Worm (Caenorhabditis elegans) whole organism, late embryonic: Measurements from ENCODE around the gene srm-5.
A peak's percentile ranks its signal among the peaks of the same experiment; 100 is the strongest.

Experiments used
- C08G9.2 ChIP-seq: sonication (generic microtip); optimal IDR thresholded peaks from 2 replicates; lab custom pipeline; 2016; ENCODE audit warnings: mild to moderate bottlenecking, missing genetic modification characterization, moderate library complexity, missing compliant biosample characterization
- ahr-1 ChIP-seq: sonication (generic microtip); optimal IDR thresholded peaks from 2 replicates; lab custom pipeline; 2016; ENCODE audit warnings: missing genetic modification characterization, missing compliant biosample characterization
- ama-1 ChIP-seq: fragments of 150-350 bp; optimal IDR thresholded peaks from 2 replicates; lab custom pipeline; 2014
- ceh-14 ChIP-seq: sonication (generic microtip); optimal IDR thresholded peaks from 2 replicates; lab custom pipeline; 2016; ENCODE audit warnings: missing genotype, missing genetic modification characterization, missing compliant biosample characterization
- ceh-18 ChIP-seq: sonication (generic microtip); optimal IDR thresholded peaks from 2 replicates; lab custom pipeline; 2016; ENCODE audit warnings: missing genetic modification characterization, missing compliant biosample characterization
- ceh-2 ChIP-seq: sonication (generic microtip); optimal IDR thresholded peaks from 2 replicates; lab custom pipeline; 2016; ENCODE audit warnings: missing genotype, missing genetic modification characterization, missing compliant biosample characterization
- ceh-22 ChIP-seq: sonication (generic microtip); optimal IDR thresholded peaks from 2 replicates; lab custom pipeline; 2017; ENCODE audit warnings: missing biosample characterization, missing genetic modification characterization
- ceh-24 ChIP-seq: sonication (generic microtip); optimal IDR thresholded peaks from 2 replicates; lab custom pipeline; 2016; ENCODE audit warnings: mild to moderate bottlenecking, missing genetic modification characterization, missing compliant biosample characterization
- ceh-31 ChIP-seq: sonication (generic microtip); optimal IDR thresholded peaks from 2 replicates; lab custom pipeline; 2016; ENCODE audit warnings: missing genetic modification characterization, missing compliant biosample characterization
- ceh-34 ChIP-seq: sonication (generic microtip); optimal IDR thresholded peaks from 2 replicates; lab custom pipeline; 2016; ENCODE audit warnings: mild to moderate bottlenecking, missing genetic modification characterization, missing compliant biosample characterization
- ceh-45 ChIP-seq: fragments of 200-800 bp; sonication (Bioruptor generic); IDR thresholded peaks from 2 replicates; pipeline ENCODE4 v1.3.6; 2022; ENCODE audit warnings: missing genetic modification reagents, missing genetic modification characterization, missing compliant biosample characterization
- ceh-48 ChIP-seq: sonication (generic microtip); optimal IDR thresholded peaks from 2 replicates; lab custom pipeline; 2016; ENCODE audit warnings: missing genetic modification characterization, inconsistent platforms, missing compliant biosample characterization
- ceh-6 ChIP-seq: fragments of 200-800 bp; sonication (Bioruptor generic); optimal IDR thresholded peaks from 2 replicates; lab custom pipeline; 2018; ENCODE audit warnings: mild to moderate bottlenecking, missing genetic modification characterization, missing compliant biosample characterization
- che-1 ChIP-seq: sonication (generic microtip); optimal IDR thresholded peaks from 2 replicates; lab custom pipeline; 2016; ENCODE audit warnings: mild to moderate bottlenecking, missing genetic modification characterization, missing compliant biosample characterization
- dmd-4 ChIP-seq: sonication (generic microtip); optimal IDR thresholded peaks from 2 replicates; lab custom pipeline; 2016; ENCODE audit warnings: borderline replicate concordance, missing genetic modification characterization, missing compliant biosample characterization
- dve-1 ChIP-seq: sonication (generic microtip); optimal IDR thresholded peaks from 2 replicates; lab custom pipeline; 2017; ENCODE audit warnings: antibody characterized with exemption, mild to moderate bottlenecking, missing genetic modification characterization, missing compliant biosample characterization
- elt-2 ChIP-seq: sonication (generic microtip); optimal IDR thresholded peaks from 2 replicates; lab custom pipeline; 2016; ENCODE audit warnings: missing genetic modification reagents, missing genetic modification characterization, missing compliant biosample characterization
- fkh-10 ChIP-seq: fragments of 150-350 bp; optimal IDR thresholded peaks from 2 replicates; lab custom pipeline; 2014; ENCODE audit warnings: missing biosample characterization, missing genetic modification reagents, missing genetic modification characterization
- gmeb-2 ChIP-seq: sonication (generic microtip); optimal IDR thresholded peaks from 2 replicates; lab custom pipeline; 2016; ENCODE audit warnings: missing genetic modification characterization, inconsistent platforms, missing compliant biosample characterization
- hlh-13 ChIP-seq: fragments of 200-800 bp; sonication (Bioruptor generic); optimal IDR thresholded peaks from 2 replicates; lab custom pipeline; 2018; ENCODE audit warnings: mild to moderate bottlenecking, missing genetic modification characterization, missing compliant biosample characterization
- hlh-15 ChIP-seq: sonication (generic microtip); optimal IDR thresholded peaks from 2 replicates; lab custom pipeline; 2016; ENCODE audit warnings: missing genetic modification characterization, missing compliant biosample characterization
- hlh-30 ChIP-seq: sonication (generic microtip); optimal IDR thresholded peaks from 2 replicates; lab custom pipeline; 2017; ENCODE audit warnings: antibody characterized with exemption, missing genetic modification characterization, missing compliant biosample characterization; ENCODE audit not compliant: insufficient read depth
- hlh-6 ChIP-seq: sonication (generic microtip); optimal IDR thresholded peaks from 2 replicates; lab custom pipeline; 2016; ENCODE audit warnings: missing genotype, missing genetic modification characterization, missing compliant biosample characterization
- hlh-8 ChIP-seq: sonication (generic microtip); optimal IDR thresholded peaks from 2 replicates; lab custom pipeline; 2016; ENCODE audit warnings: missing genotype, missing genetic modification characterization, missing compliant biosample characterization
- lim-6 ChIP-seq: sonication (generic microtip); optimal IDR thresholded peaks from 2 replicates; lab custom pipeline; 2016; ENCODE audit warnings: missing genetic modification characterization, missing compliant biosample characterization
- nhr-11 ChIP-seq: fragments of 150-350 bp; optimal IDR thresholded peaks from 2 replicates; lab custom pipeline; 2014; ENCODE audit warnings: missing biosample characterization, missing genetic modification characterization
- nhr-232 ChIP-seq: sonication (generic microtip); optimal IDR thresholded peaks from 2 replicates; lab custom pipeline; 2016; ENCODE audit warnings: missing genetic modification characterization, missing compliant biosample characterization
- npax-4 ChIP-seq: sonication (generic microtip); optimal IDR thresholded peaks from 2 replicates; lab custom pipeline; 2016; ENCODE audit warnings: missing genetic modification characterization, missing compliant biosample characterization
- odd-2 ChIP-seq: sonication (generic microtip); optimal IDR thresholded peaks from 2 replicates; lab custom pipeline; 2017; ENCODE audit warnings: antibody characterized with exemption, mild to moderate bottlenecking, missing genetic modification characterization, missing compliant biosample characterization
- pat-9 ChIP-seq: fragments of 200-800 bp; sonication (Bioruptor generic); optimal IDR thresholded peaks from 2 replicates; lab custom pipeline; 2018; ENCODE audit warnings: mild to moderate bottlenecking, missing genetic modification characterization, moderate library complexity, missing compliant biosample characterization
- pax-1 ChIP-seq: fragments of 150-350 bp; optimal IDR thresholded peaks from 2 replicates; lab custom pipeline; 2014; ENCODE audit warnings: missing biosample characterization, missing genetic modification characterization
- pqm-1 ChIP-seq: sonication (generic microtip); optimal IDR thresholded peaks from 2 replicates; lab custom pipeline; 2016; ENCODE audit warnings: missing genetic modification characterization, missing compliant biosample characterization
- pros-1 ChIP-seq: fragments of 150-350 bp; optimal IDR thresholded peaks from 2 replicates; lab custom pipeline; 2014; ENCODE audit warnings: missing biosample characterization, missing genetic modification reagents, missing genetic modification characterization
- ref-2 ChIP-seq: sonication (generic microtip); optimal IDR thresholded peaks from 2 replicates; lab custom pipeline; 2016; ENCODE audit warnings: missing genetic modification characterization, missing compliant biosample characterization
- rnt-1 ChIP-seq: sonication (generic microtip); optimal IDR thresholded peaks from 2 replicates; lab custom pipeline; 2016; ENCODE audit warnings: missing genetic modification characterization, missing compliant biosample characterization
- sdc-2 ChIP-seq: sonication (generic microtip); optimal IDR thresholded peaks from 2 replicates; lab custom pipeline; 2016; ENCODE audit warnings: missing genotype, missing genetic modification characterization, missing compliant biosample characterization
- sox-4 ChIP-seq: sonication (generic microtip); optimal IDR thresholded peaks from 2 replicates; lab custom pipeline; 2017; ENCODE audit warnings: mild to moderate bottlenecking, missing genetic modification characterization, inconsistent platforms, missing compliant biosample characterization
- tbx-7 ChIP-seq: sonication (generic microtip); optimal IDR thresholded peaks from 2 replicates; lab custom pipeline; 2016; ENCODE audit warnings: missing genotype, missing genetic modification characterization, missing compliant biosample characterization
- unc-42 ChIP-seq: sonication (generic microtip); optimal IDR thresholded peaks from 2 replicates; lab custom pipeline; 2016; ENCODE audit warnings: missing genotype, missing genetic modification characterization, missing compliant biosample characterization

The srm-5 gene

DNA sequence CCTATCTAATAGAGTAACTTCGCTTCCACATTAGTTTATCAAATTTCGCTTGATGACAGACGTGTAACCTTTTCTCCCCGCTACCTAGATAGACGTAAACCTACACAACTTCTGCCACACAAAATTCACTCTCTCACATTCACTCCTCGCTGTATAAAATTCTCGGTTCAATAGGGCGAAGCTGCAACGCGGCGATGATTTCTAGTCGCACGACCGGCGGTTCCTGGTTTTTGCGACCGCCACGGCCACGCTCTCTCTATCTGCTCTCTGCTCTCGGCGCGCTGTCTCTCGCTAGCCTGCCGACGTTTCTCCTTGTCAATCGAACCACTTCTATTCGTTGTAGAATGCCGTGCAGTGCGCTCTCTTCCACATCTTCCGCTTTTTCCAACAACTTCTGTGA lies 15.9 kb downstream of the srm-5 start (continued):
- TF ChIP-seq lim-6 (tag; lab: Kevin White, UChicago) (no peak), hlh-13 (GFP tag; lab: Kevin White, UChicago) (no peak), dve-1 (tag; lab: Kevin White, UChicago) (peak; percentile 22), pros-1 (tag; lab: Kevin White, UChicago) (peak; percentile 58), ceh-22 (tag; lab: Kevin White, UChicago) (no peak), ceh-18 (tag; lab: Kevin White, UChicago) (peak; percentile 79), pqm-1 (tag; lab: Kevin White, UChicago) (peak; percentile 15), hlh-30 (no peak), ceh-2 (tag; lab: Kevin White, UChicago) (peak; percentile 7), ama-1 (lab: Kevin White, UChicago) (no peak), gmeb-2 (no peak), sox-4 (tag; lab: Kevin White, UChicago) (no peak), ahr-1 (tag; lab: Kevin White, UChicago) (no peak), hlh-6 (tag; lab: Kevin White, UChicago) (peak; percentile 41), pat-9 (tag; lab: Kevin White, UChicago) (no peak), che-1 (tag; lab: Kevin White, UChicago) (no peak), ceh-48 (tag; lab: Kevin White, UChicago) (no peak), ceh-6 (no peak), ceh-14 (peak; percentile 55), ceh-24 (tag; lab: Kevin White, UChicago) (no peak), hlh-8 (tag; lab: Kevin White, UChicago) (peak; percentile 11), sdc-2 (tag; lab: Kevin White, UChicago) (peak; percentile 3), pax-1 (tag; lab: Kevin White, UChicago) (no peak), odd-2 (no peak), hlh-15 (tag; lab: Kevin White, UChicago) (no peak), dmd-4 (tag; lab: Kevin White, UChicago) (no peak), C08G9.2 (peak; percentile 64), npax-4 (tag; lab: Kevin White, UChicago) (no peak), tbx-7 (tag; lab: Kevin White, UChicago) (no peak), unc-42 (tag; lab: Kevin White, UChicago) (peak; percentile 72)

DNA sequence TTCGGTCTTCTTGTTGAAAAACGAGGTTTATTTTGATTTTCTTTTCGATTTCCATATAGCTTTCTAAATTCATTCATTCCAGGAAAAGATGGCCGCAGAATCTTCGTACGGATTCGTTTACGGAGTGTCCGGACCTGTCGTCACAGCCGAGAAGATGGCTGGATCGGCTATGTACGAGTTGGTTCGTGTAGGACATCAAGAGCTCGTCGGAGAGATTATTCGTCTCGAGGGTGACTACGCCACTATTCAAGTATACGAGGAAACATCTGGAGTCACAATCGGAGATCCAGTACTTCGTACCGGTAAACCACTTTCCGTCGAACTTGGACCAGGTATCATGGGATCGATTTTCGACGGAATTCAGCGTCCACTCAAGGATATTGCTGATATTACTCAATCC lies 16.6 kb downstream of the srm-5 start, which contains the start of gene vha-13:
TSS of gene vha-13 (plus strand) at position 81 of the 400 bp plus-strand sequence.
- TF ChIP-seq fkh-10 = no peak
- TF ChIP-seq ama-1 (lab: Kevin White, UChicago) = no peak
- no peak for TF ChIP-seq dve-1 (tag; lab: Kevin White, UChicago)
- no peak for TF ChIP-seq ceh-31
- no peak for TF ChIP-seq hlh-30
- TF ChIP-seq gmeb-2 = no peak
- TF ChIP-seq ahr-1 (tag; lab: Kevin White, UChicago) = no peak
- TF ChIP-seq nhr-11 (tag; lab: Kevin White, UChicago) = no peak

DNA sequence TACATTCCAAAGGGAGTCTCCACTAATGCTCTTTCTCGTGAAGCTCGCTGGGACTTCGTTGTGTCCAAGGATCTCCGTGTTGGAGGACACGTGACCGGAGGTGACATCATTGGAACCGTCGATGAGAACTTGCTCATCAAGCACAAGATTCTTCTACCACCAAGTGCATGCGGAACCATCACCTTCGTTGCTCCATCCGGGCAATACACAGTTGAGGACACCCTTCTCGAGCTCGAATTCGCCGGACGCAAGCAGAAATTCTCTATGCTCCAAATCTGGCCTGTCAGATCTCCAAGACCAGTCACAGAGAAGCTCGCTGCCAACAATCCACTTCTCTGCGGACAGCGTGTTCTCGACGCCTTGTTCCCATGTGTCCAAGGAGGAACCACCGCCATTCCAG lies 17.0 kb downstream of the srm-5 start:
- no peak for TF ChIP-seq tbx-7 (tag; lab: Kevin White, UChicago)
- TF ChIP-seq nhr-232 (tag; lab: Kevin White, UChicago) = no peak
- TF ChIP-seq ceh-34 = no peak
- no peak for TF ChIP-seq elt-2
- no peak for TF ChIP-seq che-1 (tag; lab: Kevin White, UChicago)
- TF ChIP-seq ceh-45 (GFP tag; lab: Robert Waterston, UW) = no peak
- TF ChIP-seq, all 69 proteins: peak for 0

DNA sequence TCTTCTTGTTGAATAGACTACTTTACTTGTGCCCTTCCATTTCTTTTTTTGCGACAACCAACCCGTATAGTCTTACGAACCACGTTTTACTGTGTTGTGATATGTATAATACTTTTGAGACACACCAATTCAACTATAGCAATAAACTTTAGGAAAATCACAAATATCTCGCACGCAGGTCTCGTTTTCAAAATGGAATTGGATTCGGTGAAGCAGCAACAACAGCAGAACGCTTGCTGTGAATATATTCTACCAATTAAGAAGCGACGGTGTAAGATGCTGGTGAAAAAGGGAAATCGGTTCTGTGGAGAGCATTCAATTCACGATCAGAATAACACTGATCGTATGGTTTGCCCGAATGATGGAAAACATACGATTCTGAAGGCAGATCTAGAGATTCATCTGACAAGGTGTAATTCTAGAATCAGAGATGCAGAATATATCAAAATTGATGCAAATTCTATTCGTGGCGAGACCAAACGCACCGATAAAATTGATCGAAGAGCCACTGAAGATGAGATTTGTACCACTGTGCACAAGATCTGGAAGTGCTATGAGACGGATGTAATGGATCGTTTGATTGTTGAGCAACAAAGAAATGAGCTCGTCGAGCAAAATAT lies 19.4 kb downstream of the srm-5 start, which contains the start of gene Y49A3A.3:
TSS of gene Y49A3A.3 (plus strand) at position 153 of the 620 bp plus-strand sequence.
- TF ChIP-seq ref-2 (tag; lab: Kevin White, UChicago) (no peak), rnt-1 (tag; lab: Kevin White, UChicago) (no peak), ama-1 (lab: Kevin White, UChicago) (peak; percentile 52), tbx-7 (tag; lab: Kevin White, UChicago) (no peak)
